Worm (Caenorhabditis elegans) whole organism, L2 larva: ENCODE results near the gene F56A8.9.
"Not testable (repeated sequence)": the region's sequence is repeated elsewhere in the genome, so short reads cannot be mapped to it uniquely, and the experiment has no call there.

ENCODE experiments used
- C34F6.9 ChIP-seq: fragments of 150-350 bp; optimal IDR thresholded peaks from 2 replicates; lab custom pipeline; 2014; ENCODE audit warnings: missing biosample characterization, missing genetic modification characterization
- F13H6.1 ChIP-seq: sonication (generic microtip); optimal IDR thresholded peaks from 2 replicates; lab custom pipeline; 2016; ENCODE audit warnings: missing genetic modification characterization, missing compliant biosample characterization
- Y55F3AM.14 ChIP-seq: fragments of 200-800 bp; sonication (Bioruptor generic); optimal IDR thresholded peaks from 2 replicates; lab custom pipeline; 2018; ENCODE audit warnings: mild to moderate bottlenecking, missing genetic modification characterization, missing compliant biosample characterization
- ZK546.5 ChIP-seq: sonication (generic microtip); optimal IDR thresholded peaks from 2 replicates; lab custom pipeline; 2017; ENCODE audit warnings: missing biosample characterization, missing genetic modification characterization
- blmp-1 ChIP-seq: sonication (generic microtip); optimal IDR thresholded peaks from 2 replicates; lab custom pipeline; 2017; ENCODE audit warnings: missing genetic modification characterization, mild to moderate bottlenecking, missing compliant biosample characterization, antibody characterized with exemption, moderate library complexity; ENCODE audit not compliant: insufficient read depth
- ceh-16 ChIP-seq: fragments of 150-350 bp; optimal IDR thresholded peaks from 2 replicates; lab custom pipeline; 2014; ENCODE audit warnings: missing biosample characterization, missing genetic modification characterization
- ceh-82 ChIP-seq: fragments of 150-350 bp; optimal IDR thresholded peaks from 2 replicates; lab custom pipeline; 2014; ENCODE audit warnings: missing biosample characterization, missing genetic modification characterization
- crh-2 ChIP-seq: sonication (generic microtip); optimal IDR thresholded peaks from 2 replicates; lab custom pipeline; 2017; ENCODE audit warnings: missing biosample characterization, missing genetic modification characterization
- fos-1 ChIP-seq: fragments of 150-350 bp; optimal IDR thresholded peaks from 2 replicates; lab custom pipeline; 2014; ENCODE audit warnings: missing biosample characterization, missing genetic modification characterization
- gmeb-1 ChIP-seq: fragments of 150-350 bp; optimal IDR thresholded peaks from 2 replicates; lab custom pipeline; 2014; ENCODE audit warnings: missing biosample characterization, missing genetic modification characterization
- lin-13 ChIP-seq: fragments of 150-350 bp; optimal IDR thresholded peaks from 2 replicates; lab custom pipeline; 2014; ENCODE audit warnings: missing biosample characterization, missing genetic modification reagents, missing genetic modification characterization
- lsy-2 ChIP-seq, 2 experiments: fragments of 150-350 bp in 1 of 2; sonication (generic microtip) in 1 of 2; optimal IDR thresholded peaks; 2 replicates each; lab custom pipeline; 2014 to 2017; ENCODE audit warnings: missing biosample characterization in 2 of 2, missing genetic modification characterization in 2 of 2
- nhr-11 ChIP-seq: fragments of 150-350 bp; optimal IDR thresholded peaks from 2 replicates; lab custom pipeline; 2014; ENCODE audit warnings: missing biosample characterization, missing genetic modification characterization
- nhr-12 ChIP-seq: fragments of 150-350 bp; optimal IDR thresholded peaks from 2 replicates; lab custom pipeline; 2014; ENCODE audit warnings: missing biosample characterization, missing genetic modification characterization
- nhr-23 ChIP-seq: fragments of 150-350 bp; optimal IDR thresholded peaks from 2 replicates; lab custom pipeline; 2014; ENCODE audit warnings: missing biosample characterization, missing genetic modification reagents, missing genetic modification characterization
- nhr-25 ChIP-seq: fragments of 150-350 bp; sonication (generic microtip); optimal IDR thresholded peaks from 3 replicates; lab custom pipeline; 2014; ENCODE audit warnings: missing biosample characterization, missing genetic modification characterization
- sem-4 ChIP-seq: fragments of 150-350 bp; optimal IDR thresholded peaks from 2 replicates; lab custom pipeline; 2014; ENCODE audit warnings: missing biosample characterization, missing genetic modification reagents, missing genetic modification characterization
- skn-1 ChIP-seq: sonication (generic microtip); optimal IDR thresholded peaks from 2 replicates; lab custom pipeline; 2017; ENCODE audit warnings: missing biosample characterization, missing genetic modification characterization
- sma-3 ChIP-seq: sonication (generic microtip); optimal IDR thresholded peaks from 2 replicates; lab custom pipeline; 2016; ENCODE audit warnings: missing genetic modification reagents, missing genetic modification characterization, missing compliant biosample characterization
- sma-9 ChIP-seq, 2 experiments: fragments of 150-350 bp in 1 of 2; sonication (generic microtip) in 1 of 2; optimal IDR thresholded peaks; 2 replicates each; lab custom pipeline; 2014 to 2016; ENCODE audit warnings: missing genetic modification characterization in 2 of 2, mild to moderate bottlenecking in 1 of 2, missing biosample characterization in 1 of 2, missing compliant biosample characterization in 1 of 2, missing genetic modification reagents in 1 of 2, moderate library complexity in 1 of 2
- snpc-4 ChIP-seq: fragments of 150-350 bp; optimal IDR thresholded peaks from 2 replicates; lab custom pipeline; 2014; ENCODE audit warnings: missing biosample characterization, missing genetic modification characterization
- unc-39 ChIP-seq: fragments of 150-350 bp; optimal IDR thresholded peaks from 2 replicates; lab custom pipeline; 2014; ENCODE audit warnings: missing biosample characterization, missing genetic modification characterization
- unc-55 ChIP-seq: fragments of 150-350 bp; sonication (generic microtip); optimal IDR thresholded peaks from 3 replicates; lab custom pipeline; 2014; ENCODE audit warnings: missing biosample characterization, missing genetic modification reagents, missing genetic modification characterization
- unc-62 ChIP-seq: fragments of 150-350 bp; optimal IDR thresholded peaks from 2 replicates; lab custom pipeline; 2014; ENCODE audit warnings: missing biosample characterization, missing genetic modification reagents, missing genetic modification characterization
- ztf-4 ChIP-seq: fragments of 150-350 bp; optimal IDR thresholded peaks from 2 replicates; lab custom pipeline; 2014; ENCODE audit warnings: missing biosample characterization, missing genetic modification characterization

The F56A8.9 gene

DNA sequence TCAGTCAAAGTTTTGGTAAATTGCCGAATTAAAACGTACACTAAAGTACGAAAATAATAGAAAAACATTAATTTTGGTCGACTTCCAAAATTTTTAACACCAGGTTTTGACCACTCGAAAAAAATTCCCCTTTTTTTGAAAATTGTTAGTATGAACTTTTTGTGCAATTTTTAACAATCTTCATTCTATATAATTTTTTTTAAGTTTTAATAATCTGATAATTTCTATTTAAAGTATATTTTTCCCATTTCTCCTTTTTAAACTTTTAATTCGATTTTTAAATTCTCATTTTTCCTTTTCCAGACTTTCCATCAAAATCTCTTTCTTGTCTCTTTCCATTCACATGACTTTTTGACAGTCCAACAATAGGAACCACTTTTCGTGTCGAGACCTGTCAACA lies 22.5 kb downstream of the F56A8.9 start, which contains the start of gene unc-64:
TSS of gene unc-64 (plus strand) at position 301 of the 400 bp plus-strand sequence.
- TF ChIP-seq ztf-4 (tag; lab: Kevin White, UChicago) (no peak), sem-4 (tag; lab: Kevin White, UChicago) (no peak), sma-3 (GFP tag; lab: Kevin White, UChicago) (no peak), snpc-4 (tag; lab: Kevin White, UChicago) (no peak)

- TF ChIP-seq gmeb-1 (tag; lab: Kevin White, UChicago) (no peak), ceh-82 (tag; lab: Kevin White, UChicago) (no peak), nhr-11 (tag; lab: Kevin White, UChicago) (no peak), unc-55 (GFP tag; lab: Kevin White, UChicago) (peak; percentile 25), lin-13 (GFP tag; lab: Kevin White, UChicago) (no peak), C34F6.9 (tag; lab: Kevin White, UChicago) (peak; percentile 9)
These were observed 23.5 kb downstream of the F56A8.9 start for ce11 chrIII:13277881-13278500.

DNA sequence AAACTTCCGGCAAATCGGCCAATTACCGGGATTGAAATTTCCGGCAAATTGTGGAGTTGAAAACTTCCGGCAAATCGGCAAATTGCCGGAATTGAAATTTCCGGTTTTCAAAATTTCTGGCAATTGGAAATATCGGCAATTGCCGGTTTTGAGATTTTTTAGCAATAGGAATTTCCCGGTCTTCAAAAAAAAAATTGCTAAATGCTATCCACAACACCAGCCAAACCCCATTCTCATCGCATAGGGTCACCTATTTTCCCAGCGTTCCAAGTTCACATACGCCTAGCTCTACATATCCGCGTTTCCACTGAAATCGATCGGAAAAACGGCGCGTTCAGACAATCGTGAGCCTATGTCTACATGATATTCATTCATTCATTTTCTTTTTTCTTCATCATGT lies 30.9 kb downstream of the F56A8.9 start, which contains the start of gene F56A8.8:
TSS of gene F56A8.8 (plus strand) at position 301 of the 400 bp plus-strand sequence.
- TF ChIP-seq sma-9 (GFP tag; optimal IDR thresholded peaks at IDR 0.05; lab: Kevin White, UChicago) (no peak), sma-9 (tag; optimal IDR thresholded peaks at IDR 0.05; lab: Kevin White, UChicago) (no peak), unc-62 (GFP tag; lab: Kevin White, UChicago) (no peak), Y55F3AM.14 (GFP tag; lab: Kevin White, UChicago) (no peak), nhr-23 (no peak), skn-1 (tag; lab: Kevin White, UChicago) (no peak), sma-3 (GFP tag; lab: Kevin White, UChicago) (no peak), unc-55 (GFP tag; lab: Kevin White, UChicago) (no peak), ZK546.5 (no peak), unc-39 (no peak)

DNA sequence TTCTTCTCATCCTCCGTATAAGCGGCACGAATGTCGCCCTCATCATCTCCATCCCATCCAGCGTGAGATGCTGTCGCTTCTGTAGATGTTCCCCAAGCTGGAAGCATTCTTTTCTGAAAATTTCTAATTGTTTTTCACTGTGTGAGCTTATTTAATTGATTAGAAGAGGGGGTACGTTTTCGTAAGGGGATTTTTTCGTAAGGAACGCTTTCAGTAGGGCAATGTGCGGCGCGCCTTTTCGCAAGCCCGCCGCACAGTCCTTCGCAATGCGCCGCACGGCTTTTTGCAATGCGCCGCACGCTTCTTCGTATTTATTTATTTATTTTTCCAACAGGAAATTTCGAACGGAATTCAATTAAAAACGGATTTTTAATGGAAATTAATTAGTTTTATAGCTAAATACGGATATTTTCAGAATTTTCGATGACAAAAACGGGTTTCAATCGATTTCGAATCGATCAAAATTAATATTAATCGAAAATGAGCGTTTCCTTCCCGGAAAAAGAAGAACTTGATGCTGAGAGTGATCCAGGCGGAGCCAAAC lies 38.6 kb downstream of the F56A8.9 start, which contains the start of gene set-25:
TSS of gene set-25 (minus strand) at position 120 of the 544 bp plus-strand sequence.
- TF ChIP-seq lsy-2 (tag; optimal IDR thresholded peaks at IDR 0.05; lab: Kevin White, UChicago) (peak in 1 of 2 experiments; percentile 37), sma-3 (GFP tag; lab: Kevin White, UChicago) (peak; percentile 8)

ce11 chrIII:13296289-13296874 lies 41.9 kb downstream of the F56A8.9 start, which contains the start of gene npp-18:
TSS of gene npp-18 (plus strand) at chrIII:13296853.
- TF ChIP-seq sem-4 (tag; lab: Kevin White, UChicago) (peak; percentile 38), fos-1 (tag; lab: Kevin White, UChicago) (peak; percentile 33), gmeb-1 (tag; lab: Kevin White, UChicago) (peak; percentile 78), lsy-2 (tag; optimal IDR thresholded peaks at IDR 0.05; lab: Kevin White, UChicago) (peak in 1 of 2 experiments; percentile 77), crh-2 (tag; lab: Kevin White, UChicago) (peak; percentile 60), snpc-4 (tag; lab: Kevin White, UChicago) (peak; percentile 17), sma-3 (GFP tag; lab: Kevin White, UChicago) (peak; percentile 56), C34F6.9 (tag; lab: Kevin White, UChicago) (peak; percentile 51), sma-9 (GFP tag; optimal IDR thresholded peaks at IDR 0.05; lab: Kevin White, UChicago) (peak; percentile 63), F13H6.1 (tag; lab: Kevin White, UChicago) (peak; percentile 61), unc-55 (GFP tag; lab: Kevin White, UChicago) (peak; percentile 58), lin-13 (GFP tag; lab: Kevin White, UChicago) (peak; percentile 74), blmp-1 (peak; percentile 45)
- not testable (repeated sequence) for TF ChIP-seq sma-9 (tag; optimal IDR thresholded peaks at IDR 0.05; lab: Kevin White, UChicago)

ce11 chrIII:13298722-13299431 lies 44.4 kb downstream of the F56A8.9 start, which contains the start of gene pgm-2:
TSS of gene pgm-2 (plus strand) at chrIII:13299378.
- no peak for TF ChIP-seq crh-2 (tag; lab: Kevin White, UChicago)
- peak; percentile 16 for TF ChIP-seq nhr-25
- peak; percentile 27 for TF ChIP-seq ceh-16 (tag; lab: Kevin White, UChicago)
- TF ChIP-seq fos-1 (tag; lab: Kevin White, UChicago), result peak; percentile 62
- TF ChIP-seq sem-4 (tag; lab: Kevin White, UChicago), result no peak
- peak; percentile 6 for TF ChIP-seq sma-3 (GFP tag; lab: Kevin White, UChicago)
- no peak for TF ChIP-seq nhr-12 (tag; lab: Kevin White, UChicago)
- TF ChIP-seq, all 48 proteins: peak for 4
